Worm (Caenorhabditis elegans): ENCODE measurements around the gene cank-26.

- TF ChIP-seq flt-1 (GFP tag; IDR thresholded peaks at IDR 0.05) (no peak), pes-1 (GFP tag; IDR thresholded peaks at IDR 0.05) (no peak), ama-1 (optimal IDR thresholded peaks at IDR 0.05) (no peak), scrt-1 (GFP tag; IDR thresholded peaks at IDR 0.05) (no peak), tbx-11 (GFP tag; IDR thresholded peaks at IDR 0.05) (no peak), tra-4 (tag; optimal IDR thresholded peaks at IDR 0.05) (no peak), ets-7 (tag; optimal IDR thresholded peaks at IDR 0.05) (no peak), sea-1 (GFP tag; conservative IDR thresholded peaks at IDR 0.05) (no peak)
Observed at ce11 chrII:3950077-3950476, 24.8 kb downstream of the cank-26 start, which contains the start of gene sea-2.
